Fruit fly (Drosophila melanogaster) whole organism, adult: ENCODE measurements around the gene CaMKII.

ENCODE experiments used
- CG12768 ChIP-seq: fragments of 200-800 bp; sonication (Bioruptor generic); optimal IDR thresholded peaks from 2 replicates; lab custom pipeline; 2017; ENCODE audit warnings: missing biosample characterization, missing genetic modification characterization, mild to moderate bottlenecking, moderate library complexity, missing genetic modification reagents
- Clk ChIP-seq: fragments of 200-800 bp; sonication (Bioruptor generic); optimal IDR thresholded peaks from 2 replicates; lab custom pipeline; 2017; ENCODE audit warnings: missing biosample characterization, missing genetic modification characterization
- Crg-1 ChIP-seq: fragments of 200-800 bp; sonication (Bioruptor generic); optimal IDR thresholded peaks from 2 replicates; lab custom pipeline; 2016; ENCODE audit warnings: missing biosample characterization, missing genetic modification characterization
- Hr96 ChIP-seq: fragments of 200-800 bp; sonication (Bioruptor generic); optimal IDR thresholded peaks from 2 replicates; lab custom pipeline; 2016; ENCODE audit warnings: missing biosample characterization, missing genetic modification characterization
- kay ChIP-seq: fragments of 200-800 bp; sonication (Bioruptor generic); peaks from one replicate; lab custom pipeline; 2016; ENCODE audit warnings: missing biosample characterization, missing genetic modification characterization, borderline replicate concordance
- tj ChIP-seq: fragments of 200-800 bp; sonication (Bioruptor generic); optimal IDR thresholded peaks from 3 replicates; lab custom pipeline; 2017; ENCODE audit warnings: missing biosample characterization, mild to moderate bottlenecking, missing genetic modification characterization, moderate library complexity

dm6 chr4:1093446-1093845 is 39.9 kb upstream of the CaMKII start:
- TF ChIP-seq Clk (GFP tag; lab: Kevin White, UChicago): no peak
- TF ChIP-seq tj (GFP tag; lab: Kevin White, UChicago): no peak
- no peak for TF ChIP-seq CG12768
- no peak for TF ChIP-seq Hr96 (GFP tag; lab: Kevin White, UChicago)
- no peak for TF ChIP-seq kay (GFP tag; lab: Kevin White, UChicago)
- TF ChIP-seq Crg-1 (GFP tag; lab: Kevin White, UChicago): no peak
